Worm (Caenorhabditis elegans) whole organism, mixed stage, embryonic: ENCODE results near the gene cyb-3.

Source experiments
- M03D4.4 ChIP-seq: sonication (generic microtip); optimal IDR thresholded peaks from 2 replicates; lab custom pipeline; 2017; ENCODE audit warnings: mild to moderate bottlenecking, missing genetic modification characterization, missing compliant biosample characterization
- bed-3 ChIP-seq: fragments of 200-800 bp; sonication (Bioruptor generic); optimal IDR thresholded peaks from 3 replicates; lab custom pipeline; 2018; ENCODE audit warnings: mild to moderate bottlenecking, missing genetic modification characterization, moderate library complexity, missing compliant biosample characterization
- blmp-1 ChIP-seq: fragments of 150-350 bp; optimal IDR thresholded peaks from 2 replicates; lab custom pipeline; 2014; ENCODE audit warnings: missing biosample characterization, missing genetic modification characterization
- ceh-39 ChIP-seq: fragments of 150-350 bp; optimal IDR thresholded peaks from 2 replicates; lab custom pipeline; 2014; ENCODE audit warnings: missing biosample characterization, missing genetic modification characterization
- ceh-43 ChIP-seq: fragments of 200-800 bp; sonication (Bioruptor generic); optimal IDR thresholded peaks from 2 replicates; lab custom pipeline; 2018; ENCODE audit warnings: mild to moderate bottlenecking, missing genetic modification characterization, moderate library complexity, missing compliant biosample characterization
- ceh-83 ChIP-seq: fragments of 200-800 bp; sonication (Bioruptor generic); optimal IDR thresholded peaks from 2 replicates; lab custom pipeline; 2018; ENCODE audit warnings: mild to moderate bottlenecking, missing genetic modification characterization, missing compliant biosample characterization
- cnd-1 ChIP-seq: fragments of 200-800 bp; sonication (Bioruptor generic); optimal IDR thresholded peaks from 2 replicates; lab custom pipeline; 2018; ENCODE audit warnings: mild to moderate bottlenecking, missing genetic modification characterization, missing compliant biosample characterization
- drap-1 ChIP-seq: fragments of 200-800 bp; sonication (Bioruptor generic); optimal IDR thresholded peaks from 3 replicates; lab custom pipeline; 2018; ENCODE audit warnings: mild to moderate bottlenecking, missing genetic modification characterization, missing compliant biosample characterization
- elt-1 ChIP-seq: sonication (generic microtip); optimal IDR thresholded peaks from 2 replicates; lab custom pipeline; 2017; ENCODE audit warnings: missing genetic modification characterization, mild to moderate bottlenecking, missing compliant biosample characterization, antibody characterized with exemption, moderate library complexity, borderline replicate concordance; ENCODE audit not compliant: insufficient read depth
- elt-3 ChIP-seq: fragments of 150-350 bp; optimal IDR thresholded peaks from 2 replicates; lab custom pipeline; 2014; ENCODE audit warnings: missing biosample characterization, missing genetic modification characterization
- flh-1 ChIP-seq: fragments of 200-800 bp; sonication (Bioruptor generic); optimal IDR thresholded peaks from 2 replicates; lab custom pipeline; 2018; ENCODE audit warnings: mild to moderate bottlenecking, missing genetic modification characterization, moderate library complexity, missing compliant biosample characterization
- ham-2 ChIP-seq: fragments of 200-800 bp; sonication (Bioruptor generic); optimal IDR thresholded peaks from 2 replicates; lab custom pipeline; 2018; ENCODE audit warnings: mild to moderate bottlenecking, missing genetic modification characterization, missing compliant biosample characterization
- hlh-1 ChIP-seq: fragments of 150-350 bp; optimal IDR thresholded peaks from 2 replicates; lab custom pipeline; 2014; ENCODE audit warnings: missing biosample characterization, missing genetic modification reagents, missing genetic modification characterization
- lin-13 ChIP-seq: fragments of 150-350 bp; optimal IDR thresholded peaks from 2 replicates; lab custom pipeline; 2014; ENCODE audit warnings: missing biosample characterization, missing genetic modification characterization
- lin-32 ChIP-seq: fragments of 200-800 bp; sonication (Bioruptor generic); optimal IDR thresholded peaks from 2 replicates; lab custom pipeline; 2018; ENCODE audit warnings: mild to moderate bottlenecking, missing genetic modification characterization, missing compliant biosample characterization
- lsy-2 ChIP-seq: fragments of 150-350 bp; optimal IDR thresholded peaks from 2 replicates; lab custom pipeline; 2014; ENCODE audit warnings: missing biosample characterization, missing genetic modification characterization
- mab-5 ChIP-seq: fragments of 150-350 bp; optimal IDR thresholded peaks from 2 replicates; lab custom pipeline; 2014; ENCODE audit warnings: missing biosample characterization, missing genetic modification characterization
- mep-1 ChIP-seq: fragments of 150-350 bp; optimal IDR thresholded peaks from 2 replicates; lab custom pipeline; 2017; ENCODE audit warnings: missing biosample characterization, missing genetic modification reagents, missing genetic modification characterization, inconsistent platforms
- mls-2 ChIP-seq: sonication (generic microtip); optimal IDR thresholded peaks from 2 replicates; lab custom pipeline; 2016; ENCODE audit warnings: mild to moderate bottlenecking, missing genetic modification characterization, moderate library complexity, missing compliant biosample characterization
- nhr-12 ChIP-seq: fragments of 150-350 bp; optimal IDR thresholded peaks from 2 replicates; lab custom pipeline; 2014; ENCODE audit warnings: missing biosample characterization, missing genetic modification characterization
- nhr-237 ChIP-seq: fragments of 150-350 bp; optimal IDR thresholded peaks from 2 replicates; lab custom pipeline; 2014; ENCODE audit warnings: missing biosample characterization, missing genetic modification characterization
- nhr-28 ChIP-seq: fragments of 150-350 bp; optimal IDR thresholded peaks from 2 replicates; lab custom pipeline; 2014; ENCODE audit warnings: missing biosample characterization, missing genetic modification characterization
- nhr-76 ChIP-seq: sonication (generic microtip); optimal IDR thresholded peaks from 2 replicates; lab custom pipeline; 2017; ENCODE audit warnings: missing biosample characterization, missing genetic modification characterization
- pha-4 ChIP-seq: fragments of 150-350 bp; optimal IDR thresholded peaks from 2 replicates; lab custom pipeline; 2018; ENCODE audit warnings: missing biosample characterization, missing genetic modification reagents, missing genetic modification characterization
- sem-2 ChIP-seq: fragments of 200-800 bp; sonication (Bioruptor generic); optimal IDR thresholded peaks from 2 replicates; lab custom pipeline; 2018; ENCODE audit warnings: mild to moderate bottlenecking, missing genetic modification characterization, missing compliant biosample characterization
- snpc-4 ChIP-seq: fragments of 150-350 bp; optimal IDR thresholded peaks from 2 replicates; lab custom pipeline; 2014; ENCODE audit warnings: missing biosample characterization, missing genetic modification characterization
- sptf-1 ChIP-seq: sonication (generic microtip); optimal IDR thresholded peaks from 2 replicates; lab custom pipeline; 2017; ENCODE audit warnings: mild to moderate bottlenecking, missing genetic modification characterization, moderate library complexity, missing compliant biosample characterization
- unc-120 ChIP-seq: sonication (generic microtip); optimal IDR thresholded peaks from 2 replicates; lab custom pipeline; 2017; ENCODE audit warnings: missing genetic modification characterization, missing compliant biosample characterization; ENCODE audit not compliant: poor library complexity, severe bottlenecking
- unc-62 ChIP-seq: fragments of 150-350 bp; optimal IDR thresholded peaks from 2 replicates; lab custom pipeline; 2014; ENCODE audit warnings: missing biosample characterization, missing genetic modification reagents, missing genetic modification characterization
- zip-8 ChIP-seq: fragments of 150-350 bp; optimal IDR thresholded peaks from 2 replicates; lab custom pipeline; 2014; ENCODE audit warnings: missing biosample characterization, missing genetic modification characterization
- ztf-11 ChIP-seq: fragments of 150-350 bp; optimal IDR thresholded peaks from 2 replicates; lab custom pipeline; 2014; ENCODE audit warnings: missing biosample characterization, missing genetic modification characterization

cyb-3 gene

DNA sequence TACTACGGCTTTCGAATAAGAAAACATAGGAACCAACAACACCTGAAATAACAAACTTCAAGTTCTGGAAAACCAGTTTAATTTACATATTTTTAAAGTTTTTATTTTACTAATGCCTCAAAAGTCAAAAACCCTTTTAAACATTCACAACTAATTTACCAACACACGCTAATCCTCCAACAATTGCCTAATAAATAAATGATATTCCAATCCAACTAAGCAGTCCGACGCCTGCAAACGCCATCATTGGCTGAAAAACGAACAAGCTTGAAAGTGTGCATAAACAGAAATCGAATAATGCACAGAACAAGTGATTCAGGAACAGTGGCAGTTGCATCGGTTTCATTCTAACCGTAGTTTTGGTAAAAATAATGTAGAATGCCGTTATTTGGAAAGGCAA lies 27.7 kb upstream of the cyb-3 start:
- no peak for TF ChIP-seq pha-4 (tag; lab: Kevin White, UChicago)
- no peak for TF ChIP-seq ceh-83
- no peak for TF ChIP-seq hlh-1 (tag; lab: Kevin White, UChicago)
- TF ChIP-seq elt-3 (tag; lab: Kevin White, UChicago): no peak
- no peak for TF ChIP-seq ceh-39 (tag; lab: Kevin White, UChicago)
- no peak for TF ChIP-seq ztf-11 (tag; lab: Kevin White, UChicago)
- TF ChIP-seq zip-8 (tag; lab: Kevin White, UChicago): no peak
- TF ChIP-seq ceh-43 (GFP tag; lab: Kevin White, UChicago): no peak
- TF ChIP-seq mls-2 (tag; lab: Kevin White, UChicago): no peak
- TF ChIP-seq lin-32 (GFP tag; lab: Kevin White, UChicago): no peak
- no peak for TF ChIP-seq mab-5 (tag; lab: Kevin White, UChicago)
- TF ChIP-seq sem-2 (GFP tag; lab: Kevin White, UChicago): no peak
- no peak for TF ChIP-seq flh-1 (GFP tag; lab: Kevin White, UChicago)
- no peak for TF ChIP-seq snpc-4 (tag; lab: Kevin White, UChicago)
- TF ChIP-seq, all 35 proteins: peak for 0

DNA sequence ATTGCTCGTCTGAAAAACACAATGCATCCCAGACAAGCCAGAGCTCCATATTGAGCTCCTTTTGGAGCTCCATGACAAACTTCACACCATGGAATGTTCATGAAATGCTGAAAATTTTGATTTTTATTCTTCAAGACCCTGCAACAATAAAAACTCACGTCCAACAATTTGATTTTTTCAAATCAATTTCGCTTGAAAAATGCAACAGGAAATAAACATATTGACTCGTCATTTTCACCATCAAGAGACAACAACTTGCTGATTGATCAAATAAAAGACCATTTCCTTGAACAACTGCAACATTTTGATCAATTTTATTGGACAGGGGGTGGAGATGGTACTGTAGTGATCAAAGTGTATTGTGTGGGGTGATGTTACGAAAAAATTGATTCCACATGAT lies 25.8 kb upstream of the cyb-3 start, which contains the start of gene nhr-269:
Gene nhr-269, minus strand, starts transcription at position 101 of the 400 bp plus-strand sequence.
- TF ChIP-seq sptf-1: no peak
- no peak for TF ChIP-seq unc-62 (GFP tag; lab: Kevin White, UChicago)
- TF ChIP-seq lsy-2 (tag; lab: Kevin White, UChicago): no peak
- TF ChIP-seq hlh-1 (tag; lab: Kevin White, UChicago): no peak
- TF ChIP-seq blmp-1 (tag; lab: Kevin White, UChicago): no peak
- TF ChIP-seq mls-2 (tag; lab: Kevin White, UChicago): no peak
- TF ChIP-seq ztf-11 (tag; lab: Kevin White, UChicago): no peak
- no peak for TF ChIP-seq ceh-43 (GFP tag; lab: Kevin White, UChicago)
- no peak for TF ChIP-seq ceh-39 (tag; lab: Kevin White, UChicago)
- TF ChIP-seq ceh-83: no peak
- no peak for TF ChIP-seq ham-2 (GFP tag; lab: Kevin White, UChicago)
- no peak for TF ChIP-seq nhr-28 (tag; lab: Kevin White, UChicago)
- TF ChIP-seq unc-120 (tag; lab: Kevin White, UChicago): no peak
- TF ChIP-seq lin-32 (GFP tag; lab: Kevin White, UChicago): no peak
- no peak for TF ChIP-seq lin-13 (tag; lab: Kevin White, UChicago)
- no peak for TF ChIP-seq pha-4 (tag; lab: Kevin White, UChicago)
- no peak for TF ChIP-seq cnd-1 (tag; lab: Kevin White, UChicago)
- TF ChIP-seq nhr-76 (tag; lab: Kevin White, UChicago): no peak
- no peak for TF ChIP-seq flh-1 (GFP tag; lab: Kevin White, UChicago)
- no peak for TF ChIP-seq mep-1 (tag; lab: Kevin White, UChicago)

DNA sequence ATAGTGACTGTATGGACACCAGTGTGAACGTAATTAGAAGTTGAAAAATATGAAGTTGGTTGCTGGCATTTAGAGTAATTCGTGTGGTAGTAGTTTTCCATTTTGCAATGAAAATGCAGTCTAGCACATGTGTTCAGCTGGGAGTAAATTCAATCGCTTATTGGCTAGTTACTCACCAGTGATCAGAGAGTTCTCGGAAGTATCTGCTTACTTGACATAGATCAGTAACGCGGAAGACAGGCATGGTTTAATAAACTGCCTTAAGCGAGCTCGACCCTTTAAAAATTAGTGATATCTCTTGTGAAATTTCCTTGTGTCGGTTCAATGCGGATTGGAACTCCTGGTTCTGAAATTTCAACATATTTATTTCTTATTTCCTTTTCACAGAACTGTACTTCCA lies 19.3 kb upstream of the cyb-3 start, which contains the start of gene srh-52:
Gene srh-52, minus strand, starts transcription at position 101 of the 400 bp plus-strand sequence.
- TF ChIP-seq pha-4 (tag; lab: Kevin White, UChicago) (no peak), elt-3 (tag; lab: Kevin White, UChicago) (no peak), unc-120 (tag; lab: Kevin White, UChicago) (no peak), flh-1 (GFP tag; lab: Kevin White, UChicago) (no peak), nhr-12 (tag; lab: Kevin White, UChicago) (no peak), sem-2 (GFP tag; lab: Kevin White, UChicago) (no peak), sptf-1 (no peak), hlh-1 (tag; lab: Kevin White, UChicago) (no peak), bed-3 (GFP tag; lab: Kevin White, UChicago) (no peak), nhr-237 (tag; lab: Kevin White, UChicago) (no peak), mab-5 (tag; lab: Kevin White, UChicago) (no peak), unc-62 (GFP tag; lab: Kevin White, UChicago) (no peak), ceh-83 (no peak), drap-1 (no peak), nhr-28 (tag; lab: Kevin White, UChicago) (no peak), M03D4.4 (tag; lab: Kevin White, UChicago) (no peak)
- TF ChIP-seq, all 35 proteins: peak for 0

DNA sequence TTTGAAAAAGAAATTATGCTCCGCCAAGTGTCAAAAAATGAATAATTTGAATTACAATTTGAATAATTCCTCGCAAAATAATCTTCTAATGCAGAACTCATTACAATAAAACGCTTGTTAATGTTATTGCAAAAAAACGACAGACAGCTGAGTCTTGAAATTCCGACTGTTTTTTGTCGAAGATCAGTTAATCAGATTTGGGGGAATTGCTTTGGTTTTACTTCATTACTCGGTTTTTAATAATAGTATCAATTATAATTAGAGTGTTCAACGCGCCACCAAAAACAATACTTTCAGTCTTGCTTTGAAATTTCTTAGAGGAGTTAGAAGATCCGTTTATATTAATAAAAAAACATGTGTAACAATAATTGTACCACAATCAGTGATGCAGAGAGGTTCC lies 17.6 kb upstream of the cyb-3 start, which contains the start of gene srh-122:
Gene srh-122, minus strand, starts transcription at position 101 of the 400 bp plus-strand sequence.
- TF ChIP-seq lin-13 (tag; lab: Kevin White, UChicago) (no peak), drap-1 (no peak), pha-4 (tag; lab: Kevin White, UChicago) (no peak), elt-1 (tag; lab: Kevin White, UChicago) (no peak), sptf-1 (no peak), ceh-43 (GFP tag; lab: Kevin White, UChicago) (no peak), blmp-1 (tag; lab: Kevin White, UChicago) (no peak), M03D4.4 (tag; lab: Kevin White, UChicago) (no peak), ham-2 (GFP tag; lab: Kevin White, UChicago) (no peak)
